Worm (Caenorhabditis elegans): ENCODE results near the gene sre-21.

- TF ChIP-seq ama-1 (optimal IDR thresholded peaks at IDR 0.05) (no peak), hlh-15 (tag; optimal IDR thresholded peaks at IDR 0.05) (no peak), nfya-1 (tag; optimal IDR thresholded peaks at IDR 0.05) (no peak), unc-86 (tag; optimal IDR thresholded peaks at IDR 0.05) (no peak), elt-2 (tag; optimal IDR thresholded peaks at IDR 0.05) (no peak), ceh-9 (tag; optimal IDR thresholded peaks at IDR 0.05) (no peak), sox-2 (GFP tag; IDR thresholded peaks at IDR 0.05) (no peak), ceh-30 (tag; optimal IDR thresholded peaks at IDR 0.05) (no peak), nhr-232 (tag; optimal IDR thresholded peaks at IDR 0.05) (no peak), hlh-13 (GFP tag; optimal IDR thresholded peaks at IDR 0.05) (no peak), pag-3 (tag; optimal IDR thresholded peaks at IDR 0.05; ENCODE audit: borderline replicate concordance) (no peak), fkh-10 (GFP tag; optimal IDR thresholded peaks at IDR 0.05) (no peak), madf-2 (tag; optimal IDR thresholded peaks at IDR 0.05) (no peak)
Measured at ce11 chrV:17800538-17800937, 27.5 kb upstream of the sre-21 start, which contains the start of gene srh-287.

Measured in whole organism, late embryonic.